Fruit fly (Drosophila melanogaster) whole organism, pupa: ENCODE data around the gene CG7548.

Experiments used
- CG14655 ChIP-seq: fragments of 200-800 bp; sonication (Bioruptor generic); optimal IDR thresholded peaks from 3 replicates; lab custom pipeline; 2017; ENCODE audit warnings: mild to moderate bottlenecking, missing biosample characterization, missing genetic modification reagents, missing genetic modification characterization
- CG15710 ChIP-seq: fragments of 200-800 bp; sonication (Bioruptor generic); optimal IDR thresholded peaks from 2 replicates; lab custom pipeline; 2018; ENCODE audit warnings: missing biosample characterization, mild to moderate bottlenecking, missing genetic modification characterization, moderate library complexity
- D1 ChIP-seq: fragments of 200-800 bp; sonication (Bioruptor generic); optimal IDR thresholded peaks from 2 replicates; lab custom pipeline; 2018; ENCODE audit warnings: missing biosample characterization, mild to moderate bottlenecking, missing genetic modification characterization, moderate library complexity
- rn ChIP-seq: fragments of 200-800 bp; sonication (Bioruptor generic); IDR thresholded peaks from 2 replicates; pipeline ENCODE4 v1.3.6; 2022; ENCODE audit warnings: missing biosample characterization, missing genetic modification characterization

dm6 chr3L:7475270-7475669, 30.7 kb downstream of the CG7548 start, which contains the start of gene CG43292:
- TF ChIP-seq D1 (tag; lab: Kevin White, UChicago) (no peak), CG14655 (no peak), CG15710 (no peak), rn (GFP tag; lab: Robert Waterston, UW) (no peak)
